Worm (Caenorhabditis elegans) whole organism, early embryonic: ENCODE measurements around the gene ech-2.

Experiments
- B0310.2 ChIP-seq: sonication (generic microtip); optimal IDR thresholded peaks from 2 replicates; lab custom pipeline; 2016; ENCODE audit warnings: mild to moderate bottlenecking, missing genetic modification characterization, missing compliant biosample characterization
- F13C5.2 ChIP-seq: sonication (generic microtip); optimal IDR thresholded peaks from 2 replicates; lab custom pipeline; 2017; ENCODE audit warnings: mild to moderate bottlenecking, missing genetic modification characterization, inconsistent platforms, missing compliant biosample characterization
- aly-1 ChIP-seq: sonication (generic microtip); optimal IDR thresholded peaks from 2 replicates; lab custom pipeline; 2016; ENCODE audit warnings: missing genetic modification characterization, missing compliant biosample characterization
- ama-1 ChIP-seq: fragments of 150-350 bp; optimal IDR thresholded peaks from 2 replicates; lab custom pipeline; 2014
- ceh-13 ChIP-seq: fragments of 200-800 bp; sonication (Bioruptor generic); optimal IDR thresholded peaks from 2 replicates; lab custom pipeline; 2018; ENCODE audit warnings: mild to moderate bottlenecking, missing genetic modification characterization, missing compliant biosample characterization
- ceh-36 ChIP-seq: sonication (generic microtip); optimal IDR thresholded peaks from 2 replicates; lab custom pipeline; 2016; ENCODE audit warnings: missing genetic modification characterization, inconsistent platforms, missing compliant biosample characterization
- ets-7 ChIP-seq: sonication (generic microtip); optimal IDR thresholded peaks from 2 replicates; lab custom pipeline; 2016; ENCODE audit warnings: missing genotype, missing genetic modification characterization, missing compliant biosample characterization
- flt-1 ChIP-seq: fragments of 200-800 bp; sonication (Bioruptor generic); IDR thresholded peaks from 2 replicates; pipeline ENCODE4 v1.3.6; 2022; ENCODE audit warnings: missing genetic modification characterization, missing compliant biosample characterization
- hmbx-1 ChIP-seq: sonication (generic microtip); optimal IDR thresholded peaks from 2 replicates; lab custom pipeline; 2016; ENCODE audit warnings: mild to moderate bottlenecking, missing genetic modification characterization, missing compliant biosample characterization
- hmg-4 ChIP-seq: fragments of 200-800 bp; sonication (Bioruptor generic); optimal IDR thresholded peaks from 2 replicates; lab custom pipeline; 2018; ENCODE audit warnings: mild to moderate bottlenecking, missing genetic modification characterization, missing compliant biosample characterization
- hnd-1 ChIP-seq: sonication (generic microtip); optimal IDR thresholded peaks from 2 replicates; lab custom pipeline; 2016; ENCODE audit warnings: missing genetic modification characterization, missing compliant biosample characterization
- pes-1 ChIP-seq: fragments of 200-800 bp; sonication (Bioruptor generic); IDR thresholded peaks from 2 replicates; pipeline ENCODE4 v1.3.6; 2022; ENCODE audit warnings: missing genetic modification reagents, missing genetic modification characterization, missing compliant biosample characterization
- scrt-1 ChIP-seq: fragments of 200-800 bp; sonication (Bioruptor generic); IDR thresholded peaks from 2 replicates; pipeline ENCODE4 v1.3.6; 2022; ENCODE audit warnings: missing genetic modification characterization, missing compliant biosample characterization
- sea-1 ChIP-seq: fragments of 200-800 bp; sonication (Bioruptor generic); conservative IDR thresholded peaks from 2 replicates; pipeline ENCODE4 v1.3.6; 2022; ENCODE audit warnings: missing genetic modification characterization, missing compliant biosample characterization
- tbx-11 ChIP-seq: fragments of 200-800 bp; sonication (Bioruptor generic); IDR thresholded peaks from 2 replicates; pipeline ENCODE4 v1.3.6; 2022; ENCODE audit warnings: missing genetic modification characterization, missing compliant biosample characterization
- tbx-37 ChIP-seq: fragments of 200-800 bp; sonication (Bioruptor generic); conservative IDR thresholded peaks from 2 replicates; pipeline ENCODE4 v1.3.6; 2022; ENCODE audit warnings: missing genetic modification reagents, missing genetic modification characterization, missing compliant biosample characterization
- tra-4 ChIP-seq: sonication (generic microtip); optimal IDR thresholded peaks from 2 replicates; lab custom pipeline; 2017; ENCODE audit warnings: missing genetic modification characterization, missing compliant biosample characterization

The ech-2 gene

ce11 chrIV:11871898-11872297 lies 15.7 kb upstream of the ech-2 start:
- TF ChIP-seq B0310.2 (no peak), aly-1 (tag; lab: Kevin White, UChicago) (no peak), tra-4 (no peak), hmg-4 (GFP tag; lab: Kevin White, UChicago) (peak; percentile 42)

ce11 chrIV:11871083-11871482 lies 14.9 kb upstream of the ech-2 start:
- TF ChIP-seq aly-1 (tag; lab: Kevin White, UChicago) (peak; percentile 32), hnd-1 (tag; lab: Kevin White, UChicago) (no peak), tbx-11 (GFP tag; lab: Robert Waterston, UW) (no peak), F13C5.2 (tag; lab: Kevin White, UChicago) (no peak), hmg-4 (GFP tag; lab: Kevin White, UChicago) (no peak), scrt-1 (0 out of 2 replicates have a peak, but pooled peaks have one; percentile 41), tbx-37 (GFP tag; lab: Robert Waterston, UW) (no peak), ets-7 (tag; lab: Kevin White, UChicago) (no peak)

- no peak for TF ChIP-seq hmbx-1 (tag; lab: Kevin White, UChicago)
- no peak for TF ChIP-seq scrt-1
- TF ChIP-seq hnd-1 (tag; lab: Kevin White, UChicago) = no peak
- TF ChIP-seq flt-1 (GFP tag; lab: Robert Waterston, UW) = no peak
- TF ChIP-seq sea-1 = no peak
- TF ChIP-seq aly-1 (tag; lab: Kevin White, UChicago) = no peak
These were observed 12.3 kb upstream of the ech-2 start for ce11 chrIV:11868452-11868851.

- no peak for TF ChIP-seq pes-1 (GFP tag; lab: Robert Waterston, UW)
- no peak for TF ChIP-seq F13C5.2 (tag; lab: Kevin White, UChicago)
- TF ChIP-seq tbx-37 (GFP tag; lab: Robert Waterston, UW) = no peak
- no peak for TF ChIP-seq ceh-13
- TF ChIP-seq hmbx-1 (tag; lab: Kevin White, UChicago) = no peak
- TF ChIP-seq ets-7 (tag; lab: Kevin White, UChicago) = no peak
- TF ChIP-seq tbx-11 (GFP tag; lab: Robert Waterston, UW) = no peak
- no peak for TF ChIP-seq aly-1 (tag; lab: Kevin White, UChicago)
- no peak for TF ChIP-seq flt-1 (GFP tag; lab: Robert Waterston, UW)
- TF ChIP-seq scrt-1 = no peak
- no peak for TF ChIP-seq B0310.2
- TF ChIP-seq hmg-4 (GFP tag; lab: Kevin White, UChicago) = no peak
- TF ChIP-seq hnd-1 (tag; lab: Kevin White, UChicago) = no peak
- TF ChIP-seq tra-4 = no peak
- TF ChIP-seq ama-1 (lab: Kevin White, UChicago) = no peak
- TF ChIP-seq sea-1 = no peak
- TF ChIP-seq ceh-36 (tag; lab: Kevin White, UChicago) = no peak
These were observed 11.6 kb upstream of the ech-2 start for ce11 chrIV:11867652-11868232.

- TF ChIP-seq tbx-37 (GFP tag; lab: Robert Waterston, UW) (no peak), ama-1 (lab: Kevin White, UChicago) (no peak), aly-1 (tag; lab: Kevin White, UChicago) (no peak), sea-1 (no peak), hnd-1 (tag; lab: Kevin White, UChicago) (no peak), hmg-4 (GFP tag; lab: Kevin White, UChicago) (no peak), flt-1 (GFP tag; lab: Robert Waterston, UW) (no peak), B0310.2 (no peak), scrt-1 (no peak), ceh-36 (tag; lab: Kevin White, UChicago) (no peak), F13C5.2 (tag; lab: Kevin White, UChicago) (no peak), hmbx-1 (tag; lab: Kevin White, UChicago) (no peak), ets-7 (tag; lab: Kevin White, UChicago) (no peak), pes-1 (GFP tag; lab: Robert Waterston, UW) (no peak), tra-4 (no peak), ceh-13 (no peak), tbx-11 (GFP tag; lab: Robert Waterston, UW) (no peak)
These were observed 8.1 kb upstream of the ech-2 start, which contains the start of gene trpa-1 for ce11 chrIV:11864226-11864625. Gene trpa-1 (plus strand): TSS chrIV:11864526.

ce11 chrIV:11863428-11863827 lies 7.3 kb upstream of the ech-2 start:
- TF ChIP-seq hmbx-1 (tag; lab: Kevin White, UChicago) (no peak), tbx-11 (GFP tag; lab: Robert Waterston, UW) (no peak), pes-1 (GFP tag; lab: Robert Waterston, UW) (no peak), aly-1 (tag; lab: Kevin White, UChicago) (no peak), tbx-37 (GFP tag; lab: Robert Waterston, UW) (no peak), F13C5.2 (tag; lab: Kevin White, UChicago) (no peak), B0310.2 (no peak), flt-1 (GFP tag; lab: Robert Waterston, UW) (no peak), hmg-4 (GFP tag; lab: Kevin White, UChicago) (no peak), ama-1 (lab: Kevin White, UChicago) (no peak), sea-1 (no peak), scrt-1 (no peak), hnd-1 (tag; lab: Kevin White, UChicago) (no peak), tra-4 (no peak), ceh-36 (tag; lab: Kevin White, UChicago) (no peak), ets-7 (tag; lab: Kevin White, UChicago) (no peak), ceh-13 (no peak)

ce11 chrIV:11859995-11860605 lies 3.9 kb upstream of the ech-2 start, which contains the start of gene mob-1:
Gene mob-1 (plus strand): TSS chrIV:11860555.
- TF ChIP-seq hmg-4 (GFP tag; lab: Kevin White, UChicago) = no peak
- TF ChIP-seq pes-1 (GFP tag; lab: Robert Waterston, UW) = no peak
- no peak for TF ChIP-seq hnd-1 (tag; lab: Kevin White, UChicago)
- no peak for TF ChIP-seq tra-4
- TF ChIP-seq tbx-11 (GFP tag; lab: Robert Waterston, UW) = no peak
- no peak for TF ChIP-seq tbx-37 (GFP tag; lab: Robert Waterston, UW)
- TF ChIP-seq hmbx-1 (tag; lab: Kevin White, UChicago) = no peak
- no peak for TF ChIP-seq B0310.2
